Worm (Caenorhabditis elegans) whole organism, young adult: Measurements from ENCODE around the gene cyp-33E3.

ENCODE experiments used
- B0261.1 ChIP-seq: sonication (generic microtip); optimal IDR thresholded peaks from 2 replicates; lab custom pipeline; 2016; ENCODE audit warnings: mild to moderate bottlenecking, missing genetic modification characterization, moderate library complexity, missing compliant biosample characterization
- B0336.3 ChIP-seq: fragments of 200-800 bp; sonication (Bioruptor generic); IDR thresholded peaks from 2 replicates; pipeline ENCODE4 v1.3.6; 2022; ENCODE audit warnings: missing genetic modification characterization, missing compliant biosample characterization
- F10E7.11 ChIP-seq: sonication (generic microtip); optimal IDR thresholded peaks from 2 replicates; lab custom pipeline; 2017; ENCODE audit warnings: mild to moderate bottlenecking, missing genetic modification characterization, moderate library complexity, missing compliant biosample characterization
- F33H1.4 ChIP-seq: fragments of 200-800 bp; sonication (Bioruptor generic); IDR thresholded peaks from 2 replicates; pipeline ENCODE4 v1.3.6; 2022; ENCODE audit warnings: missing genetic modification reagents, missing genetic modification characterization, missing compliant biosample characterization
- F52B5.7 ChIP-seq: sonication (generic microtip); optimal IDR thresholded peaks from 2 replicates; lab custom pipeline; 2016; ENCODE audit warnings: mild to moderate bottlenecking, missing genetic modification characterization, missing compliant biosample characterization
- F55B11.4 ChIP-seq: sonication (generic microtip); optimal IDR thresholded peaks from 2 replicates; lab custom pipeline; 2016; ENCODE audit warnings: missing compliant biosample characterization, missing genetic modification characterization, borderline replicate concordance; ENCODE audit not compliant: insufficient read depth
- F57C9.4 ChIP-seq: sonication (generic microtip); optimal IDR thresholded peaks from 2 replicates; lab custom pipeline; 2017; ENCODE audit warnings: mild to moderate bottlenecking, missing genetic modification characterization, missing compliant biosample characterization
- K11D2.4 ChIP-seq: fragments of 200-800 bp; sonication (Bioruptor generic); IDR thresholded peaks from 2 replicates; pipeline ENCODE4 v1.3.6; 2022; ENCODE audit warnings: missing genetic modification reagents, missing genetic modification characterization, missing compliant biosample characterization
- Y67H2A.10 ChIP-seq: fragments of 200-800 bp; sonication (Bioruptor generic); conservative IDR thresholded peaks from 2 replicates; pipeline ENCODE4 v1.3.6; 2022; ENCODE audit warnings: missing genetic modification reagents, missing genetic modification characterization, missing compliant biosample characterization
- Y79H2A.3 ChIP-seq: fragments of 200-800 bp; sonication (Bioruptor generic); conservative IDR thresholded peaks from 2 replicates; pipeline ENCODE4 v1.3.6; 2022; ENCODE audit warnings: missing genetic modification reagents, missing genetic modification characterization, missing compliant biosample characterization
- akir-1 ChIP-seq: fragments of 200-800 bp; sonication (Bioruptor generic); optimal IDR thresholded peaks from 2 replicates; lab custom pipeline; 2018; ENCODE audit warnings: mild to moderate bottlenecking, missing genetic modification characterization, moderate library complexity, missing compliant biosample characterization
- ama-1 ChIP-seq, 3 experiments: fragments of 150-350 bp in 1 of 3; sonication (generic microtip) in 2 of 3; optimal IDR thresholded peaks; 2 replicates each; lab custom pipeline; 2014 to 2018; ENCODE audit warnings: missing biosample characterization in 2 of 3, missing genetic modification characterization in 2 of 3, missing genetic modification reagents in 2 of 3
- aptf-2 ChIP-seq: fragments of 200-800 bp; sonication (Bioruptor generic); conservative IDR thresholded peaks from 2 replicates; pipeline ENCODE4 v1.3.6; 2022; ENCODE audit warnings: missing genetic modification reagents, missing genetic modification characterization, missing compliant biosample characterization
- aptf-3 ChIP-seq: fragments of 200-800 bp; sonication (Bioruptor generic); IDR thresholded peaks from 2 replicates; pipeline ENCODE4 v1.3.6; 2022; ENCODE audit warnings: missing genetic modification characterization, missing compliant biosample characterization
- dpff-1 ChIP-seq: sonication (generic microtip); optimal IDR thresholded peaks from 2 replicates; lab custom pipeline; 2017; ENCODE audit warnings: mild to moderate bottlenecking, missing genetic modification characterization, missing compliant biosample characterization
- egrh-3 ChIP-seq: fragments of 200-800 bp; sonication (Bioruptor generic); IDR thresholded peaks from 2 replicates; pipeline ENCODE4 v1.3.6; 2022; ENCODE audit warnings: missing genetic modification reagents, missing genetic modification characterization, missing compliant biosample characterization
- him-1 ChIP-seq: sonication (generic microtip); optimal IDR thresholded peaks from 2 replicates; lab custom pipeline; 2016; ENCODE audit warnings: missing genotype, missing genetic modification reagents, missing genetic modification characterization, missing compliant biosample characterization
- lag-1 ChIP-seq: fragments of 200-800 bp; sonication (Bioruptor generic); IDR thresholded peaks from 2 replicates; pipeline ENCODE4 v1.3.6; 2022; ENCODE audit warnings: missing genetic modification reagents, missing genetic modification characterization, missing compliant biosample characterization
- lir-1 ChIP-seq: fragments of 200-800 bp; sonication (Bioruptor generic); conservative IDR thresholded peaks from 2 replicates; pipeline ENCODE4 v1.3.6; 2022; ENCODE audit warnings: missing genetic modification reagents, missing genetic modification characterization, missing compliant biosample characterization
- lsl-1 ChIP-seq: fragments of 200-800 bp; sonication (Bioruptor generic); optimal IDR thresholded peaks from 2 replicates; lab custom pipeline; 2018; ENCODE audit warnings: mild to moderate bottlenecking, missing genetic modification characterization, moderate library complexity, missing compliant biosample characterization
- madf-3 ChIP-seq: fragments of 200-800 bp; sonication (Bioruptor generic); IDR thresholded peaks from 2 replicates; pipeline ENCODE4 v1.3.6; 2022; ENCODE audit warnings: missing genetic modification reagents, missing genetic modification characterization, missing compliant biosample characterization
- mxl-1 ChIP-seq: sonication (generic microtip); optimal IDR thresholded peaks from 2 replicates; lab custom pipeline; 2016; ENCODE audit warnings: missing genetic modification characterization, missing compliant biosample characterization
- nfya-2 ChIP-seq: fragments of 200-800 bp; sonication (Bioruptor generic); IDR thresholded peaks from 2 replicates; pipeline ENCODE4 v1.3.6; 2022; ENCODE audit warnings: missing genetic modification reagents, missing genetic modification characterization, missing compliant biosample characterization
- nhr-80 ChIP-seq: sonication (generic microtip); optimal IDR thresholded peaks from 2 replicates; lab custom pipeline; 2016; ENCODE audit warnings: missing genetic modification characterization, missing compliant biosample characterization
- sdz-38 ChIP-seq: sonication (generic microtip); optimal IDR thresholded peaks from 2 replicates; lab custom pipeline; 2016; ENCODE audit warnings: missing genotype, missing genetic modification characterization, missing compliant biosample characterization
- xnd-1 ChIP-seq: sonication (generic microtip); optimal IDR thresholded peaks from 2 replicates; lab custom pipeline; 2016; ENCODE audit warnings: missing genotype, missing genetic modification reagents, missing genetic modification characterization, missing compliant biosample characterization
- ztf-22 ChIP-seq: fragments of 200-800 bp; sonication (Bioruptor generic); optimal IDR thresholded peaks from 2 replicates; lab custom pipeline; 2018; ENCODE audit warnings: mild to moderate bottlenecking, missing genetic modification characterization, moderate library complexity, missing compliant biosample characterization
- ztf-3 ChIP-seq: fragments of 200-800 bp; sonication (Bioruptor generic); optimal IDR thresholded peaks from 2 replicates; lab custom pipeline; 2018; ENCODE audit warnings: mild to moderate bottlenecking, missing genetic modification characterization, missing compliant biosample characterization
- ztf-6 ChIP-seq: fragments of 200-800 bp; sonication (Bioruptor generic); IDR thresholded peaks from 2 replicates; pipeline ENCODE4 v1.3.6; 2022; ENCODE audit warnings: missing genetic modification reagents, missing genetic modification characterization, missing compliant biosample characterization

cyp-33E3 gene

ce11 chrIV:8631033-8631432 lies 16.2 kb downstream of the cyp-33E3 start, which contains the start of gene dgk-4:
TSS of gene dgk-4 (plus strand) at chrIV:8631333.
- TF ChIP-seq dpff-1 (tag; lab: Kevin White, UChicago) (no peak), madf-3 (no peak), nfya-2 (GFP tag; lab: Robert Waterston, UW) (no peak), F10E7.11 (tag; lab: Kevin White, UChicago) (no peak), lsl-1 (GFP tag; lab: Kevin White, UChicago) (no peak), lir-1 (GFP tag; lab: Robert Waterston, UW) (no peak), mxl-1 (no peak), ztf-3 (GFP tag; lab: Kevin White, UChicago) (no peak), K11D2.4 (GFP tag; lab: Robert Waterston, UW) (no peak), Y67H2A.10 (GFP tag; lab: Robert Waterston, UW) (no peak), Y79H2A.3 (GFP tag; lab: Robert Waterston, UW) (no peak), F57C9.4 (no peak), ama-1 (optimal IDR thresholded peaks at IDR 0.05; lab: Kevin White, UChicago) (no peak), ama-1 (GFP tag; optimal IDR thresholded peaks at IDR 0.05; lab: Kevin White, UChicago) (no peak), ztf-22 (GFP tag; lab: Kevin White, UChicago) (no peak), xnd-1 (tag; lab: Kevin White, UChicago) (no peak), egrh-3 (no peak), ztf-6 (GFP tag; lab: Robert Waterston, UW) (no peak), F55B11.4 (tag; lab: Kevin White, UChicago) (no peak)

DNA sequence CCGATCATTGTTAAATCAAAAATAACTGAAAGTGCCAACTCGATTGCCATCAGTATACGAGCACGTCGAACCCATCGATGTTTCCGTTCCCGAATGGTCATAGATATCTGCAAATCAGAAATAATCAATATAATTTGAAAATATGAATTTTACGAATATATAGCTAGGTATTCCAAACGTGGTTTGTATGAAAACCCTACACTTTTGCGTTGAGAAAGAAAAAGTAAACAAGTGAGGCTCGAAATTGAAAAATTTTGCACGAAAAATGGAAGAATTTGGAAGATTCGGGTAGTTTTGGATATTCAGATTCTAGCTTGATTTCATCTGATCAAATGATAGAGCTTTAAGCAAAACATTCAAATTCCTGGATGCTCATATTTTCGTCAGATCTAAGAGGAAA lies 24.0 kb downstream of the cyp-33E3 start, which contains the start of gene F42A9.9:
Gene F42A9.9 (minus strand): TSS at position 101 of the 400 bp plus-strand sequence.
- TF ChIP-seq aptf-3 (GFP tag; lab: Robert Waterston, UW), result no peak

- TF ChIP-seq F52B5.7 (tag; lab: Kevin White, UChicago), result no peak
Observed at ce11 chrIV:8644432-8644831, 29.6 kb downstream of the cyp-33E3 start, which contains the start of gene C49C8.3. TSS of gene C49C8.3 (plus strand) at chrIV:8644732.

DNA sequence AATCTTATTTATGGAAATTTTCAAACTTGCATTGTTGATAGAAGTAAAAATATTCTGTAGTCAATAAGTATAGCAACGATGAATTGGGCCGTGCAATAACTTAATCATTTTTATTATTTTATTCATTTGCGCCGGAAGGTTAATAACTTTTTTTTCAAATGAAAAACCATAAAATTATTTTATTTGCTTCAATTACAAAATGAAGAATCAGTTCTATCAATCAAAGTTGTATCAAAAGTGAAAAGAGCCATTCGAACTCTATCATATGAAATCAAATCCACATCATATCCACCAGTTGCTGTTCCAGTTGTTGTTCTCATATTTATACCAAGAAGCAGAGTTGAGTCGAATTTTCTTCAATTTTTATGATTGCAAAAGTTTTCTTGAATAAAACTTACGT lies 33.7 kb downstream of the cyp-33E3 start, which contains the start of gene cyp-33E1:
Gene cyp-33E1 (minus strand): TSS at position 101 of the 400 bp plus-strand sequence.
- TF ChIP-seq sdz-38, result no peak
- TF ChIP-seq aptf-2 (GFP tag; lab: Robert Waterston, UW), result no peak

- TF ChIP-seq akir-1, result no peak
- TF ChIP-seq nhr-80 (tag; lab: Kevin White, UChicago), result peak; percentile 34
Observed at ce11 chrIV:8650696-8651095, 35.9 kb downstream of the cyp-33E3 start, which contains the start of gene C49C8.2. TSS of gene C49C8.2 (plus strand) at chrIV:8651088.

DNA sequence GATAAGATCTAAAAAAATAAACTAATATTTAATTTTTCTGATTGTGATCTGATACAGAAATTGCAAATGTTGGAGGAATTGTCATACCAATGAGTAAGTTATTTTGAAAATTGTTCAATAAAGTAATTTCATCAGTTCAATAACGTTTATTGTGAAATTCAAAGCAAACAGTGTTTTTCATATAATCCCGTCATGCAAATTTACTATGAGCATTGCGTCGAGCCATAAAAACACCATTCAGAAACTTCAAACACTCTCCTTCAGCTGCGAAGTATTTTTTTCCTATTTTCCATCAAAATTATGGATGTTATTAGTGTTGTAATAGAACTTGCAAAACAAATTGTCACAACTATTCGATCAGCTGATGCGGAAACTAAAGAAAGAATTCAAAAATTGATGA lies 37.0 kb downstream of the cyp-33E3 start, which contains the start of gene C49C8.8:
Gene C49C8.8 (plus strand): TSS at position 301 of the 400 bp plus-strand sequence.
- TF ChIP-seq F10E7.11 (tag; lab: Kevin White, UChicago), result no peak
- no peak for TF ChIP-seq him-1 (tag; lab: Kevin White, UChicago)
- TF ChIP-seq B0336.3, result no peak
- TF ChIP-seq F33H1.4 (GFP tag; lab: Robert Waterston, UW), result no peak
- TF ChIP-seq lag-1, result no peak
- no peak for TF ChIP-seq B0261.1 (tag; lab: Kevin White, UChicago)
